Worm (Caenorhabditis elegans) whole organism, L1 larva: Measurements from ENCODE around the gene T13A10.64.

Experiments
- lsy-2 ChIP-seq, 2 experiments: fragments of 150-350 bp; optimal IDR thresholded peaks; 2 replicates each; lab custom pipeline; 2014; ENCODE audit warnings: missing biosample characterization in 2 of 2, missing genetic modification characterization in 2 of 2
- nhr-11 ChIP-seq: fragments of 150-350 bp; optimal IDR thresholded peaks from 2 replicates; lab custom pipeline; 2014; ENCODE audit warnings: missing biosample characterization, missing genetic modification characterization
- nhr-47 ChIP-seq: sonication (generic microtip); optimal IDR thresholded peaks from 2 replicates; lab custom pipeline; 2016; ENCODE audit warnings: mild to moderate bottlenecking, missing genetic modification characterization, moderate library complexity, missing compliant biosample characterization
- snpc-4 ChIP-seq: fragments of 150-350 bp; optimal IDR thresholded peaks from 2 replicates; lab custom pipeline; 2014; ENCODE audit warnings: missing biosample characterization, missing genetic modification characterization
- unc-86 ChIP-seq: sonication (generic microtip); optimal IDR thresholded peaks from 2 replicates; lab custom pipeline; 2016; ENCODE audit warnings: missing genetic modification characterization, missing compliant biosample characterization

ce11 chrIV:6248486-6248885 lies 6.2 kb upstream of the T13A10.64 start, which contains the start of gene acox-3:
- TF ChIP-seq lsy-2 (tag; optimal IDR thresholded peaks at IDR 0.05; lab: Kevin White, UChicago) (peak in 1 of 2 experiments; percentile 7), nhr-47 (tag; lab: Kevin White, UChicago) (no peak), unc-86 (no peak), snpc-4 (tag; lab: Kevin White, UChicago) (no peak), nhr-11 (tag; lab: Kevin White, UChicago) (no peak)
